Worm (Caenorhabditis elegans): ENCODE measurements around the gene pdr-1.

- no peak for TF ChIP-seq lin-15B (tag; optimal IDR thresholded peaks at IDR 0.05)
- TF ChIP-seq nhr-84 (tag; optimal IDR thresholded peaks at IDR 0.05) = no peak
- TF ChIP-seq lin-39 (tag; optimal IDR thresholded peaks at IDR 0.05) = no peak
- no peak for TF ChIP-seq nhr-76 (tag; optimal IDR thresholded peaks at IDR 0.05)
- no peak for TF ChIP-seq aly-2 (tag; optimal IDR thresholded peaks at IDR 0.05)
Observed at ce11 chrIII:13770017-13770416, 1.3 kb upstream of the pdr-1 start.

Measured in whole organism, L1 larva.